Worm (Caenorhabditis elegans) whole organism, L3 larva: ENCODE measurements around the gene hst-6.

Experiments used
- elt-1 ChIP-seq: fragments of 150-350 bp; optimal IDR thresholded peaks from 2 replicates; lab custom pipeline; 2014; ENCODE audit warnings: missing biosample characterization, missing genetic modification characterization
- nhr-237 ChIP-seq: fragments of 150-350 bp; optimal IDR thresholded peaks from 2 replicates; lab custom pipeline; 2014; ENCODE audit warnings: missing biosample characterization, missing genetic modification characterization
- nhr-28 ChIP-seq: fragments of 150-350 bp; optimal IDR thresholded peaks from 2 replicates; lab custom pipeline; 2014; ENCODE audit warnings: missing biosample characterization, missing genetic modification characterization
- unc-62 ChIP-seq: fragments of 150-350 bp; sonication (generic microtip); optimal IDR thresholded peaks from 4 replicates; lab custom pipeline; 2014; ENCODE audit warnings: missing biosample characterization, missing genetic modification reagents, missing genetic modification characterization

- TF ChIP-seq nhr-28 (no peak), unc-62 (no peak), nhr-237 (tag; lab: Kevin White, UChicago) (no peak), elt-1 (no peak)
Measured at ce11 chrX:5238246-5238645, 37.1 kb upstream of the hst-6 start.
